Fruit fly (Drosophila melanogaster): Measurements from ENCODE around the gene CG31676.

The CG31676 gene

DNA sequence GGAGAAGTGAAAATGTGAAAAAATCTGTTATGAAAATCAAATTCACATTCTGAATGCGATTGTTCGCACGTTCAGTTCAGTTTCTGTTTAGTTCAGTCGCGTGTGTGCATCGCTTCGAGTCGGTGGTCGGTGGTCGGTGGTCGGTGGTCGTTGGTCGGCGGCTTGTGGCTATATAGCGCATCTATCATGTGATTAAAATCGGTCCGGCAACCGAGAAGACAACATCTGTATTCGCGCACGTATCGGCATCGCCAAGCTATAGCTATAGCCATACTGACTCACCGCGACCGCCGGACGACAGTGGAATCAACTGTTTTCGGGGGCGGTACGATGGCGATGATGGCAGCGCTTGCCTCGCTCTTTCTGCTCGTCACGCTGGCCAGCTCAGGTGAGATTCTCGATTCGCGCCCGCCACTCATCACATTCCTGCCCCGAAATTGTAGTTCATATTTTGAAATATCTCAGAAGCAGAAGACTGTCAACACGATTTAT is 29.3 kb downstream of the CG31676 start, which contains the start of gene CG14401 (continued):
- peak; percentile 94 for TF ChIP-seq CG13894 (tag; optimal IDR thresholded peaks at IDR 0.05)
- TF ChIP-seq CG14441 (GFP tag; IDR thresholded peaks at IDR 0.05): 0 out of 2 replicates have a peak, but pooled peaks have one; percentile 25
- no peak for TF ChIP-seq ara (GFP tag; IDR thresholded peaks at IDR 0.05)
- peak; percentile 16 for TF ChIP-seq CG12769 (tag; optimal IDR thresholded peaks at IDR 0.05)
- no peak for TF ChIP-seq ATbp (GFP tag; optimal IDR thresholded peaks at IDR 0.05)
- TF ChIP-seq Atf-2 (GFP tag; optimal IDR thresholded peaks at IDR 0.05): no peak
- no peak for TF ChIP-seq Meics (GFP tag; optimal IDR thresholded peaks at IDR 0.05)
- no peak for TF ChIP-seq inv (GFP tag; IDR thresholded peaks at IDR 0.05; ENCODE audit: partially characterized antibody)
- peak; percentile 72 for TF ChIP-seq CG10543 (GFP tag; optimal IDR thresholded peaks at IDR 0.05)
- TF ChIP-seq chn (GFP tag; optimal IDR thresholded peaks at IDR 0.05): no peak
- no peak for TF ChIP-seq CG17568 (GFP tag; optimal IDR thresholded peaks at IDR 0.05)
- TF ChIP-seq slp2 (GFP tag; optimal IDR thresholded peaks at IDR 0.05): no peak
- TF ChIP-seq PHDP (tag; optimal IDR thresholded peaks at IDR 0.05): no peak
- TF ChIP-seq kni (GFP tag; optimal IDR thresholded peaks at IDR 0.05): no peak
- peak; percentile 39; the same call in 1 of the 2 replicates for TF ChIP-seq Drgx (GFP tag; IDR thresholded peaks at IDR 0.05)
- TF ChIP-seq CG32532 (GFP tag; IDR thresholded peaks at IDR 0.05): 0 out of 2 replicates have a peak, but pooled peaks have one; percentile 14
- TF ChIP-seq gcm2 (GFP tag; optimal IDR thresholded peaks at IDR 0.05): no peak

dm6 chr2L:20874514-20874913 is 34.0 kb downstream of the CG31676 start:
- TF ChIP-seq H2.0 (GFP tag; IDR thresholded peaks at IDR 0.05) (no peak), NfI (GFP tag; optimal IDR thresholded peaks at IDR 0.05) (no peak), esg (GFP tag; conservative IDR thresholded peaks at IDR 0.05) (no peak), CG16813 (GFP tag; IDR thresholded peaks at IDR 0.05; ENCODE audit: partially characterized antibody) (peak; percentile 54; the same call in 2 of the 3 replicates), CG6791 (GFP tag; IDR thresholded peaks at IDR 0.05; ENCODE audit: partially characterized antibody) (peak; percentile 38; the same call in 1 of the 3 replicates), tap (tag; optimal IDR thresholded peaks at IDR 0.05) (no peak), Med (GFP tag) (peak; percentile 6), CG8290 (GFP tag; optimal IDR thresholded peaks at IDR 0.05) (no peak), CG8290 (tag; optimal IDR thresholded peaks at IDR 0.05) (peak in 1 of 2 experiments; percentile 22), CG10366 (GFP tag; IDR thresholded peaks at IDR 0.05) (no peak), HLH4C (GFP tag; IDR thresholded peaks at IDR 0.05; ENCODE audit: partially characterized antibody) (peak; percentile 47; the same call in 1 of the 3 replicates), tna (GFP tag; IDR thresholded peaks at IDR 0.05; ENCODE audit: partially characterized antibody) (peak; percentile 54; the same call in 1 of the 2 replicates), cad (GFP tag; optimal IDR thresholded peaks at IDR 0.05) (peak; percentile 97), nerfin-2 (GFP tag; IDR thresholded peaks at IDR 0.05; ENCODE audit: partially characterized antibody) (peak; percentile 59), CG6654 (GFP tag; optimal IDR thresholded peaks at IDR 0.05) (peak; percentile 99), Bgb (GFP tag; IDR thresholded peaks at IDR 0.05; ENCODE audit: partially characterized antibody) (peak; percentile 39; the same call in 1 of the 2 replicates), Opbp (GFP tag; IDR thresholded peaks at IDR 0.05; ENCODE audit: partially characterized antibody) (0 out of 3 replicates have a peak, but pooled peaks have one; percentile 46), zfh1 (GFP tag; IDR thresholded peaks at IDR 0.05) (0 out of 3 replicates have a peak, but pooled peaks have one; percentile 30), ato (GFP tag; IDR thresholded peaks at IDR 0.05; ENCODE audit: partially characterized antibody) (peak; percentile 22; the same call in 1 of the 2 replicates), CG6854 (GFP tag; optimal IDR thresholded peaks at IDR 0.05) (peak; percentile 23), mld (GFP tag; IDR thresholded peaks at IDR 0.05; ENCODE audit: partially characterized antibody) (0 out of 3 replicates have a peak, but pooled peaks have one; percentile 43), CG2199 (GFP tag; IDR thresholded peaks at IDR 0.05) (peak; percentile 68; the same call in 2 of the 3 replicates), CG7963 (GFP tag; IDR thresholded peaks at IDR 0.05; ENCODE audit: partially characterized antibody) (peak; percentile 26; the same call in 1 of the 3 replicates), Pdp1 (GFP tag; optimal IDR thresholded peaks at IDR 0.05) (peak in 1 of 2 experiments; percentile 87), CG14014 (GFP tag; IDR thresholded peaks at IDR 0.05) (0 out of 2 replicates have a peak, but pooled peaks have one; percentile 11), Adf1 (GFP tag; IDR thresholded peaks at IDR 0.05) (peak; percentile 42; the same call in 1 of the 2 replicates), lov (optimal IDR thresholded peaks at IDR 0.05) (no peak), lov (GFP tag; IDR thresholded peaks at IDR 0.05) (no peak), CG12219 (GFP tag; optimal IDR thresholded peaks at IDR 0.05) (no peak), CG31388 (GFP tag; optimal IDR thresholded peaks at IDR 0.05) (no peak)

Data from whole organism, embryonic.